Fruit fly (Drosophila melanogaster) whole organism, embryonic: ENCODE data around the gene Wdr62.

Experiments used
- Atf-2 ChIP-seq: fragments of 200-800 bp; sonication (Bioruptor generic); optimal IDR thresholded peaks from 2 replicates; lab custom pipeline; 2016; ENCODE audit warnings: missing biosample characterization, missing genetic modification characterization
- Bgb ChIP-seq: fragments of 200-800 bp; sonication (Bioruptor generic); IDR thresholded peaks from 2 replicates; pipeline ENCODE4 v1.3.6; 2022; ENCODE audit warnings: missing biosample characterization, missing genetic modification characterization; ENCODE audit not compliant: partially characterized antibody
- CG10979 ChIP-seq: fragments of 200-800 bp; sonication (Bioruptor generic); optimal IDR thresholded peaks from 2 replicates; lab custom pipeline; 2018; ENCODE audit warnings: missing biosample characterization, mild to moderate bottlenecking, missing genetic modification characterization, moderate library complexity
- CG14014 ChIP-seq: fragments of 200-800 bp; sonication (Bioruptor generic); IDR thresholded peaks from 2 replicates; pipeline ENCODE4 v1.3.6; 2022; ENCODE audit warnings: missing biosample characterization, missing genetic modification characterization
- CG1602 ChIP-seq: fragments of 200-800 bp; sonication (Bioruptor generic); optimal IDR thresholded peaks from 3 replicates; lab custom pipeline; 2016; ENCODE audit warnings: missing biosample characterization, missing genetic modification characterization
- CG16863 ChIP-seq: fragments of 200-800 bp; sonication (Bioruptor generic); optimal IDR thresholded peaks from 3 replicates; lab custom pipeline; 2016; ENCODE audit warnings: missing biosample characterization, missing genetic modification characterization
- CG18599 ChIP-seq: fragments of 200-800 bp; sonication (Bioruptor generic); optimal IDR thresholded peaks from 3 replicates; lab custom pipeline; 2017; ENCODE audit warnings: missing biosample characterization, missing genetic modification characterization, mild to moderate bottlenecking, moderate library complexity, missing genetic modification reagents
- CG4360 ChIP-seq: fragments of 200-800 bp; sonication (Bioruptor generic); IDR thresholded peaks from 2 replicates; pipeline ENCODE4 v1.3.6; 2022; ENCODE audit warnings: missing biosample characterization, missing genetic modification characterization
- CG4424 ChIP-seq: fragments of 200-800 bp; sonication (Bioruptor generic); optimal IDR thresholded peaks from 3 replicates; lab custom pipeline; 2016; ENCODE audit warnings: missing biosample characterization, missing genetic modification characterization
- CG4707 ChIP-seq: fragments of 200-800 bp; sonication (Bioruptor generic); optimal IDR thresholded peaks from 2 replicates; lab custom pipeline; 2018; ENCODE audit warnings: missing biosample characterization, mild to moderate bottlenecking, missing genetic modification characterization, moderate library complexity
- CG6254 ChIP-seq: fragments of 200-800 bp; sonication (Bioruptor generic); optimal IDR thresholded peaks from 3 replicates; lab custom pipeline; 2017; ENCODE audit warnings: mild to moderate bottlenecking, missing biosample characterization, missing genetic modification reagents, missing genetic modification characterization
- CG7987 ChIP-seq: fragments of 200-800 bp; sonication (Bioruptor generic); optimal IDR thresholded peaks from 2 replicates; lab custom pipeline; 2018; ENCODE audit warnings: missing biosample characterization, mild to moderate bottlenecking, missing genetic modification characterization, moderate library complexity
- CG8290 ChIP-seq, 3 experiments: fragments of 200-800 bp; sonication (Bioruptor generic); optimal IDR thresholded peaks; 2 replicates each; lab custom pipeline; 2016 to 2019; ENCODE audit warnings: missing biosample characterization in 3 of 3, missing genetic modification characterization in 3 of 3, mild to moderate bottlenecking in 2 of 3, moderate library complexity in 1 of 3
- CG8388 ChIP-seq: fragments of 200-800 bp; sonication (Bioruptor generic); optimal IDR thresholded peaks from 2 replicates; lab custom pipeline; 2019; ENCODE audit warnings: missing biosample characterization, mild to moderate bottlenecking, missing genetic modification characterization, moderate library complexity
- CG8765 ChIP-seq: fragments of 200-800 bp; sonication (Bioruptor generic); IDR thresholded peaks from 2 replicates; pipeline ENCODE4 v1.3.6; 2022; ENCODE audit warnings: missing biosample characterization, missing genetic modification characterization
- D19A ChIP-seq: fragments of 200-800 bp; optimal IDR thresholded peaks from 3 replicates; lab custom pipeline; 2019; ENCODE audit warnings: missing biosample characterization, mild to moderate bottlenecking, missing genetic modification characterization, moderate library complexity
- Dip3 ChIP-seq: fragments of 200-800 bp; sonication (Bioruptor generic); optimal IDR thresholded peaks from 3 replicates; lab custom pipeline; 2016; ENCODE audit warnings: missing biosample characterization, missing genetic modification characterization
- Hand ChIP-seq: fragments of 200-800 bp; sonication (Bioruptor generic); optimal IDR thresholded peaks from 2 replicates; lab custom pipeline; 2017; ENCODE audit warnings: mild to moderate bottlenecking, missing biosample characterization, missing genetic modification reagents, missing genetic modification characterization
- Hr3 ChIP-seq: fragments of 200-800 bp; sonication (Bioruptor generic); optimal IDR thresholded peaks from 3 replicates; lab custom pipeline; 2016; ENCODE audit warnings: missing biosample characterization, missing genetic modification characterization
- Med ChIP-seq: fragments of 200-800 bp; sonication (Bioruptor generic); peaks from one replicate; lab custom pipeline; 2016; ENCODE audit warnings: missing biosample characterization, missing genetic modification characterization, mild to moderate bottlenecking, inconsistent platforms, moderate library complexity
- Myb ChIP-seq: fragments of 200-800 bp; sonication (Bioruptor generic); optimal IDR thresholded peaks from 2 replicates; lab custom pipeline; 2016; ENCODE audit warnings: missing biosample characterization, missing genetic modification characterization
- Sin3A ChIP-seq: fragments of >200 bp; optimal IDR thresholded peaks from 2 replicates; lab custom pipeline; 2018
- Spps ChIP-seq: fragments of 200-800 bp; sonication (Bioruptor generic); optimal IDR thresholded peaks from 2 replicates; lab custom pipeline; 2018; ENCODE audit warnings: missing biosample characterization, mild to moderate bottlenecking, missing genetic modification characterization
- Ssrp ChIP-seq: fragments of 200-800 bp; sonication (Bioruptor generic); optimal IDR thresholded peaks from 2 replicates; lab custom pipeline; 2018; ENCODE audit warnings: missing biosample characterization, mild to moderate bottlenecking, missing genetic modification characterization, moderate library complexity
- ash1 ChIP-seq: fragments of 200-800 bp; sonication (Bioruptor generic); optimal IDR thresholded peaks from 2 replicates; lab custom pipeline; 2018; ENCODE audit warnings: missing biosample characterization, mild to moderate bottlenecking, missing genetic modification characterization
- bbx ChIP-seq: fragments of 200-800 bp; sonication (Bioruptor generic); IDR thresholded peaks from 2 replicates; pipeline ENCODE4 v1.3.6; 2022; ENCODE audit warnings: missing biosample characterization, missing genetic modification characterization; ENCODE audit not compliant: partially characterized antibody
- cato ChIP-seq: fragments of 200-800 bp; sonication (Bioruptor generic); optimal IDR thresholded peaks from 2 replicates; lab custom pipeline; 2016; ENCODE audit warnings: missing biosample characterization, missing genetic modification characterization, borderline replicate concordance
- chif ChIP-seq, 2 experiments: fragments of 200-800 bp; sonication (Bioruptor generic); optimal IDR thresholded peaks; 3 replicates each; lab custom pipeline; 2016; ENCODE audit warnings: missing biosample characterization in 2 of 2, missing genetic modification characterization in 2 of 2
- crc ChIP-seq: fragments of 200-800 bp; sonication (Bioruptor generic); optimal IDR thresholded peaks from 2 replicates; lab custom pipeline; 2016; ENCODE audit warnings: missing biosample characterization, missing genetic modification characterization
- crol ChIP-seq: fragments of 200-800 bp; sonication (Bioruptor generic); IDR thresholded peaks from 2 replicates; pipeline ENCODE4 v1.3.6; 2022; ENCODE audit warnings: missing biosample characterization, missing genetic modification characterization
- dm ChIP-seq: fragments of 200-800 bp; sonication (Bioruptor generic); optimal IDR thresholded peaks from 3 replicates; lab custom pipeline; 2016; ENCODE audit warnings: missing biosample characterization, missing genetic modification characterization
- en ChIP-seq: fragments of 200-800 bp; sonication (Bioruptor generic); optimal IDR thresholded peaks from 2 replicates; lab custom pipeline; 2016; ENCODE audit warnings: missing biosample characterization, missing genetic modification characterization
- fd64A ChIP-seq: fragments of 200-800 bp; sonication (Bioruptor generic); optimal IDR thresholded peaks from 3 replicates; lab custom pipeline; 2018; ENCODE audit warnings: missing biosample characterization, mild to moderate bottlenecking, missing genetic modification characterization
- gcm ChIP-seq: fragments of 200-800 bp; sonication (Bioruptor generic); optimal IDR thresholded peaks from 2 replicates; lab custom pipeline; 2019; ENCODE audit warnings: missing biosample characterization, mild to moderate bottlenecking, missing genetic modification characterization, moderate library complexity
- gem ChIP-seq: fragments of 200-800 bp; sonication (Bioruptor generic); optimal IDR thresholded peaks from 2 replicates; lab custom pipeline; 2019; ENCODE audit warnings: missing biosample characterization, mild to moderate bottlenecking, missing genetic modification characterization, moderate library complexity
- h ChIP-seq: fragments of >200 bp; optimal IDR thresholded peaks from 2 replicates; lab custom pipeline; 2017
- ind ChIP-seq: fragments of 200-800 bp; sonication (Bioruptor generic); optimal IDR thresholded peaks from 3 replicates; lab custom pipeline; 2016; ENCODE audit warnings: missing biosample characterization, missing genetic modification characterization
- klu ChIP-seq: fragments of 200-800 bp; sonication (Bioruptor generic); IDR thresholded peaks from 2 replicates; pipeline ENCODE4 v1.3.6; 2022; ENCODE audit warnings: missing biosample characterization, missing genetic modification characterization
- lov ChIP-seq, 2 experiments: fragments of 200-800 bp in 1 of 2; fragments of >200 bp in 1 of 2; sonication (Bioruptor generic) in 1 of 2; IDR thresholded peaks in 1 of 2; optimal IDR thresholded peaks in 1 of 2; 2 replicates in 1 of 2; 3 replicates in 1 of 2; pipeline versions ENCODE4 v1.3.6 to Lab custom; 2017 to 2022; ENCODE audit warnings: missing biosample characterization in 1 of 2, missing genetic modification characterization in 1 of 2
- mam ChIP-seq: fragments of 200-800 bp; sonication (Bioruptor generic); optimal IDR thresholded peaks from 3 replicates; lab custom pipeline; 2016; ENCODE audit warnings: missing biosample characterization, missing genetic modification characterization
- mirr ChIP-seq: fragments of 200-800 bp; sonication (Bioruptor generic); optimal IDR thresholded peaks from 3 replicates; lab custom pipeline; 2018; ENCODE audit warnings: missing biosample characterization, mild to moderate bottlenecking, missing genetic modification characterization
- nmo ChIP-seq: fragments of 200-800 bp; sonication (Bioruptor generic); optimal IDR thresholded peaks from 2 replicates; lab custom pipeline; 2018; ENCODE audit warnings: missing biosample characterization, mild to moderate bottlenecking, missing genetic modification characterization, moderate library complexity
- onecut ChIP-seq: fragments of 200-800 bp; sonication (Bioruptor generic); IDR thresholded peaks from 2 replicates; pipeline ENCODE4 v1.3.6; 2022; ENCODE audit warnings: missing biosample characterization, missing genetic modification characterization
- pb ChIP-seq: fragments of 200-800 bp; sonication (Bioruptor generic); optimal IDR thresholded peaks from 3 replicates; lab custom pipeline; 2016; ENCODE audit warnings: missing biosample characterization, missing genetic modification characterization
- peb ChIP-seq: fragments of 200-800 bp; sonication (Bioruptor generic); IDR thresholded peaks from 2 replicates; pipeline ENCODE4 v1.3.6; 2022; ENCODE audit warnings: missing biosample characterization, missing genetic modification characterization
- pita ChIP-seq: fragments of 200-800 bp; sonication (Bioruptor generic); optimal IDR thresholded peaks from 2 replicates; lab custom pipeline; 2017; ENCODE audit warnings: missing biosample characterization, mild to moderate bottlenecking, missing genetic modification characterization
- sob ChIP-seq: fragments of 200-800 bp; sonication (Bioruptor generic); IDR thresholded peaks from 2 replicates; pipeline ENCODE4 v1.3.6; 2022; ENCODE audit warnings: missing biosample characterization, missing genetic modification characterization
- trh ChIP-seq: fragments of 200-800 bp; sonication (Bioruptor generic); optimal IDR thresholded peaks from 2 replicates; lab custom pipeline; 2016; ENCODE audit warnings: missing biosample characterization, missing genetic modification characterization
- vnd ChIP-seq: fragments of 200-800 bp; sonication (Bioruptor generic); IDR thresholded peaks from 3 replicates; pipeline ENCODE4 v1.3.6; 2022; ENCODE audit warnings: missing biosample characterization, missing genetic modification characterization; ENCODE audit not compliant: partially characterized antibody

Gene Wdr62

DNA sequence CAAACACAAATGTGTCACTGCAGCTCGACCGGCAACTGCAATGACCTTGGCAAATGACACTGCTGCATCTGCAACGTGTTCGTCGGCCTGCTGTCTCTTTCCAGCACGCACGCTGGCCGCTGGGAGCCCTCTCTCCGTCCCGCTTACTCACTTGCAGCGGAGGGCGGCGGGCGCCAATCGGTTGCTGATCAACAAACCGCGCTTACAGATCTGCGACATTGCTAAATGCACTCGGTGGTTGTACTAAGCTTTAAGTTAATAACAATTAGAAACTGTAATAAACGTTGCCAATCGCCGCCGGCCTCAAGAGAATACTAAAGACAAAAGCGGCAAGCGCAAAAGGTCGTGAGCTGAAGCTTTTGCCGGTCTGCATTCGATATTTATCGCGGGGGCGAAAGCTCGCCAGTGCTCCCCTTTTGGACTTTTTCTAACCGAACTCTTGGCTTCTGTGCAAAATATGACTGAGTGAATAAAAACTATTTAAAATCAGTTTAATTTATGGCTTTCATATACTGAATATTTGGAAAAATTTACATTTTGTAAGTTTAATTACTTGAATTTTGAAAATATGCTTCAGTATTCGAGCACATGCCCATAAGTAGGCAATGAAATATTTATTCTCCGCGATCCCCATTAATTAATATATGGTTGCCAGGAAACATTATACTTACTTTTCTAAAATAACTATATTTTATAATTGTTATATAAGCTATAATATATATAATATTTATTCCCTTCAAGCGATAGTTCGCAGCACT is 103.2 kb downstream of the Wdr62 start, which contains the start of gene Got2 (continued):
- TF ChIP-seq CG4424 (GFP tag; lab: Kevin White, UChicago) (peak; percentile 7), CG10979 (no peak), nmo (GFP tag; lab: Kevin White, UChicago) (peak; percentile 17), pita (GFP tag; lab: Kevin White, UChicago) (no peak), dm (GFP tag; lab: Kevin White, UChicago) (no peak), CG18599 (GFP tag; lab: Kevin White, UChicago) (peak; percentile 43), onecut (no peak), sob (GFP tag; lab: Robert Waterston, UW) (peak; percentile 32; the same call in 1 of the 2 replicates), CG7987 (GFP tag; lab: Kevin White, UChicago) (no peak), ind (GFP tag; lab: Kevin White, UChicago) (peak; percentile 16), mam (GFP tag; lab: Kevin White, UChicago) (no peak), trh (GFP tag; lab: Kevin White, UChicago) (no peak), Med (GFP tag; lab: Kevin White, UChicago) (no peak), mirr (no peak), en (no peak), fd64A (no peak), Myb (GFP tag; lab: Kevin White, UChicago) (no peak), CG8290 (GFP tag; optimal IDR thresholded peaks at IDR 0.05; lab: Kevin White, UChicago) (no peak), CG8290 (tag; optimal IDR thresholded peaks at IDR 0.05; lab: Kevin White, UChicago) (no peak), Atf-2 (GFP tag; lab: Kevin White, UChicago) (no peak), CG4707 (GFP tag; lab: Kevin White, UChicago) (no peak), Sin3A (lab: Kevin White, UChicago) (no peak), crc (no peak), Spps (tag; lab: Kevin White, UChicago) (no peak), Dip3 (GFP tag; lab: Kevin White, UChicago) (no peak), CG1602 (no peak), CG4360 (no peak), klu (GFP tag; lab: Robert Waterston, UW) (no peak), CG8388 (no peak), Hr3 (peak; percentile 17), CG6254 (no peak), CG8765 (GFP tag; lab: Robert Waterston, UW) (no peak), vnd (GFP tag; lab: Robert Waterston, UW) (peak; percentile 78), peb (no peak), gcm (GFP tag; lab: Kevin White, UChicago) (no peak), bbx (GFP tag; lab: Robert Waterston, UW) (peak; percentile 81), crol (GFP tag; lab: Robert Waterston, UW) (no peak), chif (GFP tag; optimal IDR thresholded peaks at IDR 0.05; lab: Kevin White, UChicago) (no peak), Ssrp (tag; lab: Kevin White, UChicago) (peak; percentile 13), Hand (GFP tag; lab: Kevin White, UChicago) (no peak), gem (tag; lab: Kevin White, UChicago) (peak; percentile 71), cato (GFP tag; lab: Kevin White, UChicago) (peak; percentile 2), CG16863 (no peak), Bgb (peak; percentile 88), D19A (no peak), CG14014 (GFP tag; lab: Robert Waterston, UW) (peak; percentile 27; the same call in 1 of the 2 replicates), pb (GFP tag; lab: Kevin White, UChicago) (no peak), h (lab: Kevin White, UChicago) (no peak), ash1 (no peak), lov (optimal IDR thresholded peaks at IDR 0.05; lab: Kevin White, UChicago) (no peak), lov (GFP tag; IDR thresholded peaks at IDR 0.05; lab: Robert Waterston, UW) (no peak)
